Fruit fly (Drosophila melanogaster): ENCODE data around the gene CG10853.

Gene CG10853

dm6 chr3L:3952468-3952867 is 4.8 kb downstream of the CG10853 start, which contains the start of gene CG14984 (continued):
- peak; percentile 75 for TF ChIP-seq CG10147 (GFP tag; optimal IDR thresholded peaks at IDR 0.05)
- peak; percentile 36 for TF ChIP-seq BtbVII (GFP tag; optimal IDR thresholded peaks at IDR 0.05)
- TF ChIP-seq CG18764 (GFP tag; optimal IDR thresholded peaks at IDR 0.05), result peak; percentile 14
- no peak for TF ChIP-seq rib (GFP tag; IDR thresholded peaks at IDR 0.05)
- no peak for TF ChIP-seq z (GFP tag; IDR thresholded peaks at IDR 0.05)
- no peak for TF ChIP-seq CG8478 (optimal IDR thresholded peaks at IDR 0.05)
- TF ChIP-seq her (GFP tag; optimal IDR thresholded peaks at IDR 0.05), result no peak
- TF ChIP-seq Hr3 (GFP tag; optimal IDR thresholded peaks at IDR 0.05), result no peak
- peak; percentile 57 for TF ChIP-seq CG11504 (tag; optimal IDR thresholded peaks at IDR 0.05)
- TF ChIP-seq cad (GFP tag; optimal IDR thresholded peaks at IDR 0.05), result no peak
- TF ChIP-seq CG4360 (GFP tag; IDR thresholded peaks at IDR 0.05), result no peak
- no peak for TF ChIP-seq CG11695 (GFP tag; IDR thresholded peaks at IDR 0.05)
- no peak for TF ChIP-seq Nf-YB (GFP tag; optimal IDR thresholded peaks at IDR 0.05)
- TF ChIP-seq eve (GFP tag; optimal IDR thresholded peaks at IDR 0.05), result no peak
- no peak for TF ChIP-seq so (GFP tag; IDR thresholded peaks at IDR 0.05)
- TF ChIP-seq HLH3B (GFP tag; IDR thresholded peaks at IDR 0.05), result no peak
- no peak for TF ChIP-seq Ssrp (tag; optimal IDR thresholded peaks at IDR 0.05)
- peak in 1 of 2 experiments; percentile 42 for TF ChIP-seq chif (GFP tag; optimal IDR thresholded peaks at IDR 0.05)
- TF ChIP-seq fru (optimal IDR thresholded peaks at IDR 0.05), result no peak
- no peak for TF ChIP-seq gce (GFP tag; IDR thresholded peaks at IDR 0.05)
- TF ChIP-seq CG10274 (GFP tag; optimal IDR thresholded peaks at IDR 0.05), result peak; percentile 27
- no peak for TF ChIP-seq sc (optimal IDR thresholded peaks at IDR 0.05)
- TF ChIP-seq sc (GFP tag; optimal IDR thresholded peaks at IDR 0.05), result no peak
- peak; percentile 26 for TF ChIP-seq CG1647 (GFP tag; optimal IDR thresholded peaks at IDR 0.05)
- TF ChIP-seq CG1233 (GFP tag; optimal IDR thresholded peaks at IDR 0.05), result peak; percentile 18
- TF ChIP-seq NC2β (GFP tag; optimal IDR thresholded peaks at IDR 0.05), result no peak
- no peak for TF ChIP-seq CG7357 (GFP tag; IDR thresholded peaks at IDR 0.05)
- no peak for TF ChIP-seq CG12071 (GFP tag; optimal IDR thresholded peaks at IDR 0.05)
- TF ChIP-seq maf-S (GFP tag; optimal IDR thresholded peaks at IDR 0.05), result no peak
- TF ChIP-seq insv (GFP tag; optimal IDR thresholded peaks at IDR 0.05), result no peak
- TF ChIP-seq D19A (tag; optimal IDR thresholded peaks at IDR 0.05), result no peak
- TF ChIP-seq prd (optimal IDR thresholded peaks at IDR 0.05), result no peak
- peak; percentile 60; the same call in 2 of the 3 replicates for TF ChIP-seq prd (GFP tag; IDR thresholded peaks at IDR 0.05)
- no peak for TF ChIP-seq disco-r (GFP tag; optimal IDR thresholded peaks at IDR 0.05)
- TF ChIP-seq CG32767 (GFP tag; IDR thresholded peaks at IDR 0.05), result no peak
- TF ChIP-seq B-H1 (GFP tag; IDR thresholded peaks at IDR 0.05), result peak; percentile 27; the same call in 1 of the 3 replicates
- no peak for TF ChIP-seq CG12219 (GFP tag; optimal IDR thresholded peaks at IDR 0.05)
- TF ChIP-seq CG32772 (GFP tag; IDR thresholded peaks at IDR 0.05), result peak; percentile 46; the same call in 1 of the 2 replicates
- no peak for TF ChIP-seq CG2875 (GFP tag; optimal IDR thresholded peaks at IDR 0.05)
- no peak for TF ChIP-seq CG13775 (GFP tag; optimal IDR thresholded peaks at IDR 0.05)
- no peak for TF ChIP-seq Bdp1 (GFP tag; optimal IDR thresholded peaks at IDR 0.05)
- 0 out of 2 replicates have a peak, but pooled peaks have one; percentile 13 for TF ChIP-seq CG6272 (GFP tag; IDR thresholded peaks at IDR 0.05)
- TF ChIP-seq CG17912 (GFP tag; optimal IDR thresholded peaks at IDR 0.05), result no peak
- TF ChIP-seq nmo (GFP tag; optimal IDR thresholded peaks at IDR 0.05), result no peak
- TF ChIP-seq CG6254 (GFP tag; optimal IDR thresholded peaks at IDR 0.05), result no peak
- peak; percentile 14 for TF ChIP-seq CG13624 (GFP tag; optimal IDR thresholded peaks at IDR 0.05)
- no peak for TF ChIP-seq nau (GFP tag; optimal IDR thresholded peaks at IDR 0.05)
- TF ChIP-seq CG2202 (tag; optimal IDR thresholded peaks at IDR 0.05), result no peak
- no peak for TF ChIP-seq CG13424 (tag; optimal IDR thresholded peaks at IDR 0.05)
- no peak for TF ChIP-seq CG7987 (GFP tag; optimal IDR thresholded peaks at IDR 0.05)
- no peak for TF ChIP-seq cato (GFP tag; optimal IDR thresholded peaks at IDR 0.05; ENCODE audit: borderline replicate concordance)
- no peak for TF ChIP-seq trem (tag; optimal IDR thresholded peaks at IDR 0.05)
- TF ChIP-seq Scr (GFP tag; IDR thresholded peaks at IDR 0.05; ENCODE audit: partially characterized antibody), result no peak
